Fruit fly (Drosophila melanogaster): ENCODE data around the gene Aven.
A peak's percentile ranks its signal among the peaks of the same experiment; 100 is the strongest.

Gene Aven

DNA sequence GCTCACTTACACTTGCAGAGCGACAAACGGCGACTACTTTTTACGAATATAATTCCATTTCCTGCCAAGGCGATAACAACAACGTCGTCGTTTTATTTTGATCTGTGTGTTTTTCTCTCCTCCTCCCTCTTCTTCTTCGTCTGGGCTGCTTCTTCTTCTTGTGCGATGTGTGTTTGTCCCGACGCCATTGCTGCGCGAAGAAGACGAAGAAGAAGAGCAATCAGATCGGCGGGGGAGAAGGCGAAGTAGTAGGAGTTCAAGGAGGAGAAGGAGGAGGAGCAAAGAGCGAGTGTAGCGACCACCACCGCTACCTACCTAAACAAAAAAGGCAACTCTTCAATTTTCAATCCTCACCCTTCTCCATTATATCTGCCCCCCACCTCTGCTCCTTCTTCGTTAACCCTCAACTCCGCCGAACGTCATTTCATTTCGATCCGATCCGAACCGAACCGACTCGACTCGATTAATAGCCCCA, 34.1 kb upstream of the Aven start:
- TF ChIP-seq disco-r (GFP tag; optimal IDR thresholded peaks at IDR 0.05): no peak
- no peak for TF ChIP-seq CG7987 (GFP tag; optimal IDR thresholded peaks at IDR 0.05)
- no peak for TF ChIP-seq CG1602 (GFP tag; optimal IDR thresholded peaks at IDR 0.05)
- no peak for TF ChIP-seq bowl (GFP tag; IDR thresholded peaks at IDR 0.05)
- TF ChIP-seq pros (GFP tag; optimal IDR thresholded peaks at IDR 0.05): peak; percentile 98
- no peak for TF ChIP-seq H15 (GFP tag; IDR thresholded peaks at IDR 0.05)
- TF ChIP-seq Oli (tag; optimal IDR thresholded peaks at IDR 0.05): no peak
- TF ChIP-seq CG7372 (GFP tag; IDR thresholded peaks at IDR 0.05): no peak
- TF ChIP-seq br (optimal IDR thresholded peaks at IDR 0.05): no peak
- TF ChIP-seq CG3726 (GFP tag; IDR thresholded peaks at IDR 0.05): no peak
- no peak for TF ChIP-seq Optix (GFP tag; IDR thresholded peaks at IDR 0.05)
- TF ChIP-seq CG12769 (tag; optimal IDR thresholded peaks at IDR 0.05): no peak
- no peak for TF ChIP-seq bcd (GFP tag; optimal IDR thresholded peaks at IDR 0.05)
- TF ChIP-seq Med (GFP tag): peak; percentile 74
- peak; percentile 11 for TF ChIP-seq pfk (GFP tag; optimal IDR thresholded peaks at IDR 0.05)
- no peak for TF ChIP-seq CG31441 (GFP tag; IDR thresholded peaks at IDR 0.05)
- TF ChIP-seq fru (optimal IDR thresholded peaks at IDR 0.05): no peak
- no peak for TF ChIP-seq CG18599 (GFP tag; optimal IDR thresholded peaks at IDR 0.05)
- no peak for TF ChIP-seq Nf-YB (GFP tag; optimal IDR thresholded peaks at IDR 0.05)
- no peak for TF ChIP-seq CG6765 (GFP tag; optimal IDR thresholded peaks at IDR 0.05)
- no peak for TF ChIP-seq Vsx1 (GFP tag; optimal IDR thresholded peaks at IDR 0.05)
- TF ChIP-seq cg (GFP tag; optimal IDR thresholded peaks at IDR 0.05): peak; percentile 26
- TF ChIP-seq emc (GFP tag; optimal IDR thresholded peaks at IDR 0.05): no peak
- no peak for TF ChIP-seq ssp (GFP tag; IDR thresholded peaks at IDR 0.05)
- TF ChIP-seq BEAF-32 (GFP tag; optimal IDR thresholded peaks at IDR 0.05): no peak
- no peak for TF ChIP-seq HmgZ (tag; optimal IDR thresholded peaks at IDR 0.05)
- peak; percentile 87 for TF ChIP-seq CG4360 (GFP tag; IDR thresholded peaks at IDR 0.05)
- no peak for TF ChIP-seq CG9932 (GFP tag; IDR thresholded peaks at IDR 0.05)
- no peak for TF ChIP-seq sima (GFP tag; optimal IDR thresholded peaks at IDR 0.05)
- no peak for TF ChIP-seq Blimp-1 (GFP tag; optimal IDR thresholded peaks at IDR 0.05)
- no peak for TF ChIP-seq CG17612 (GFP tag; IDR thresholded peaks at IDR 0.05)
- TF ChIP-seq HmgD (GFP tag; optimal IDR thresholded peaks at IDR 0.05): no peak
- TF ChIP-seq croc (GFP tag; conservative IDR thresholded peaks at IDR 0.05): no peak
- no peak for TF ChIP-seq E2f2 (GFP tag; IDR thresholded peaks at IDR 0.05)
- no peak for TF ChIP-seq CG6272 (GFP tag; IDR thresholded peaks at IDR 0.05)
- TF ChIP-seq CG8924 (tag; optimal IDR thresholded peaks at IDR 0.05): peak; percentile 18
- no peak for TF ChIP-seq da (GFP tag; optimal IDR thresholded peaks at IDR 0.05)
- TF ChIP-seq CG4424 (GFP tag; optimal IDR thresholded peaks at IDR 0.05): no peak
- peak; percentile 39; the same call in 1 of the 3 replicates for TF ChIP-seq CG2199 (GFP tag; IDR thresholded peaks at IDR 0.05)
- TF ChIP-seq CG6689 (GFP tag; IDR thresholded peaks at IDR 0.05): no peak
- peak; percentile 35 for TF ChIP-seq phol (tag; optimal IDR thresholded peaks at IDR 0.05)
- TF ChIP-seq Doc3 (GFP tag; IDR thresholded peaks at IDR 0.05; ENCODE audit: partially characterized antibody): no peak
- peak; percentile 2 for TF ChIP-seq CG10543 (GFP tag; optimal IDR thresholded peaks at IDR 0.05)
- no peak for TF ChIP-seq chif (GFP tag; optimal IDR thresholded peaks at IDR 0.05)
- TF ChIP-seq wdn (GFP tag; IDR thresholded peaks at IDR 0.05): no peak
- no peak for TF ChIP-seq CG17912 (GFP tag; optimal IDR thresholded peaks at IDR 0.05)
- no peak for TF ChIP-seq sd (tag; optimal IDR thresholded peaks at IDR 0.05)
- TF ChIP-seq CG8089 (GFP tag; optimal IDR thresholded peaks at IDR 0.05): no peak
- TF ChIP-seq CG17385 (GFP tag; optimal IDR thresholded peaks at IDR 0.05): peak; percentile 96
- peak; percentile 93 for TF ChIP-seq CG15479 (GFP tag; optimal IDR thresholded peaks at IDR 0.05)
- TF ChIP-seq grn (GFP tag; optimal IDR thresholded peaks at IDR 0.05): no peak
- no peak for TF ChIP-seq CG9727 (GFP tag; optimal IDR thresholded peaks at IDR 0.05)
- no peak for TF ChIP-seq kay (GFP tag; optimal IDR thresholded peaks at IDR 0.05)
